Fruit fly (Drosophila melanogaster): ENCODE data around the gene ND-ASHI.

dm6 chrX:6724904-6725505 lies 46.1 kb upstream of the ND-ASHI start:
- TF ChIP-seq gl (tag; optimal IDR thresholded peaks at IDR 0.05), result no peak
- TF ChIP-seq CG13204 (GFP tag; optimal IDR thresholded peaks at IDR 0.05), result no peak
- TF ChIP-seq CG17806 (tag; optimal IDR thresholded peaks at IDR 0.05), result no peak
- peak; percentile 43; the same call in 1 of the 3 replicates for TF ChIP-seq CG4496 (GFP tag; IDR thresholded peaks at IDR 0.05)
- TF ChIP-seq Pif1B (GFP tag; optimal IDR thresholded peaks at IDR 0.05), result no peak
- TF ChIP-seq Pif1A (GFP tag; optimal IDR thresholded peaks at IDR 0.05), result no peak
- TF ChIP-seq CG8301 (tag; optimal IDR thresholded peaks at IDR 0.05), result peak; percentile 19
- no peak for TF ChIP-seq CG15710 (tag; optimal IDR thresholded peaks at IDR 0.05)
- TF ChIP-seq EcR (GFP tag; optimal IDR thresholded peaks at IDR 0.05), result no peak
- peak; percentile 46 for TF ChIP-seq CG14655 (GFP tag; optimal IDR thresholded peaks at IDR 0.05)

All from whole organism, pupa.